Fruit fly (Drosophila melanogaster) whole organism, embryonic: Measurements from ENCODE around the gene Ppcs.

Experiments
- Adf1 ChIP-seq: fragments of 200-800 bp; sonication (Bioruptor generic); IDR thresholded peaks from 2 replicates; pipeline ENCODE4 v1.3.6; 2022; ENCODE audit warnings: missing biosample characterization, missing genetic modification characterization
- Aef1 ChIP-seq: fragments of 200-800 bp; sonication (Bioruptor generic); IDR thresholded peaks from 3 replicates; pipeline ENCODE4 v1.3.6; 2022; ENCODE audit warnings: missing biosample characterization, missing genetic modification characterization
- Asciz ChIP-seq: fragments of 200-800 bp; sonication (Bioruptor generic); optimal IDR thresholded peaks from 2 replicates; lab custom pipeline; 2017; ENCODE audit warnings: missing biosample characterization, mild to moderate bottlenecking, missing genetic modification characterization, missing genetic modification reagents
- Atf-2 ChIP-seq: fragments of 200-800 bp; sonication (Bioruptor generic); optimal IDR thresholded peaks from 2 replicates; lab custom pipeline; 2016; ENCODE audit warnings: missing biosample characterization, missing genetic modification characterization
- BtbVII ChIP-seq: fragments of 200-800 bp; sonication (Bioruptor generic); optimal IDR thresholded peaks from 3 replicates; lab custom pipeline; 2017; ENCODE audit warnings: missing biosample characterization, mild to moderate bottlenecking, missing genetic modification characterization
- CG10543 ChIP-seq: fragments of 200-800 bp; sonication (Bioruptor generic); optimal IDR thresholded peaks from 3 replicates; lab custom pipeline; 2017; ENCODE audit warnings: missing biosample characterization, mild to moderate bottlenecking, missing genetic modification characterization, moderate library complexity
- CG10565 ChIP-seq: fragments of 200-800 bp; sonication (Bioruptor generic); optimal IDR thresholded peaks from 3 replicates; lab custom pipeline; 2016; ENCODE audit warnings: missing biosample characterization, mild to moderate bottlenecking, missing genetic modification characterization
- CG11085 ChIP-seq: fragments of 200-800 bp; sonication (Bioruptor generic); IDR thresholded peaks from 2 replicates; pipeline ENCODE4 v1.3.6; 2022; ENCODE audit warnings: missing biosample characterization, missing genetic modification characterization
- CG11398 ChIP-seq: fragments of 200-800 bp; sonication (Bioruptor generic); optimal IDR thresholded peaks from 2 replicates; lab custom pipeline; 2016; ENCODE audit warnings: missing biosample characterization, missing genetic modification characterization
- CG11723 ChIP-seq: fragments of 200-800 bp; sonication (Bioruptor generic); optimal IDR thresholded peaks from 2 replicates; lab custom pipeline; 2017; ENCODE audit warnings: missing biosample characterization, mild to moderate bottlenecking, missing genetic modification characterization
- CG12744 ChIP-seq: fragments of 200-800 bp; sonication (Bioruptor generic); optimal IDR thresholded peaks from 2 replicates; lab custom pipeline; 2016; ENCODE audit warnings: missing biosample characterization, missing genetic modification characterization
- CG15269 ChIP-seq: fragments of 200-800 bp; sonication (Bioruptor generic); optimal IDR thresholded peaks from 2 replicates; lab custom pipeline; 2018; ENCODE audit warnings: missing biosample characterization, mild to moderate bottlenecking, missing genetic modification characterization, moderate library complexity
- CG17328 ChIP-seq: fragments of 200-800 bp; sonication (Bioruptor generic); IDR thresholded peaks from 2 replicates; pipeline ENCODE4 v1.3.6; 2022; ENCODE audit warnings: missing biosample characterization, missing genetic modification characterization
- CG31224 ChIP-seq: fragments of 200-800 bp; sonication (Bioruptor generic); IDR thresholded peaks from 2 replicates; pipeline ENCODE4 v1.3.6; 2022; ENCODE audit warnings: missing biosample characterization, missing genetic modification characterization
- CG6175 ChIP-seq: fragments of 200-800 bp; sonication (Bioruptor generic); IDR thresholded peaks from 3 replicates; pipeline ENCODE4 v1.3.6; 2022; ENCODE audit warnings: missing biosample characterization, missing genetic modification characterization
- CG6254 ChIP-seq: fragments of 200-800 bp; sonication (Bioruptor generic); optimal IDR thresholded peaks from 3 replicates; lab custom pipeline; 2017; ENCODE audit warnings: mild to moderate bottlenecking, missing biosample characterization, missing genetic modification reagents, missing genetic modification characterization
- CG8290 ChIP-seq, 3 experiments: fragments of 200-800 bp; sonication (Bioruptor generic); optimal IDR thresholded peaks; 2 replicates each; lab custom pipeline; 2016 to 2019; ENCODE audit warnings: missing biosample characterization in 3 of 3, missing genetic modification characterization in 3 of 3, mild to moderate bottlenecking in 2 of 3, moderate library complexity in 1 of 3
- CG8359 ChIP-seq: fragments of 200-800 bp; sonication (Bioruptor generic); optimal IDR thresholded peaks from 2 replicates; lab custom pipeline; 2017; ENCODE audit warnings: missing biosample characterization, mild to moderate bottlenecking, missing genetic modification characterization, borderline replicate concordance
- CG8765 ChIP-seq: fragments of 200-800 bp; sonication (Bioruptor generic); IDR thresholded peaks from 2 replicates; pipeline ENCODE4 v1.3.6; 2022; ENCODE audit warnings: missing biosample characterization, missing genetic modification characterization
- Doc2 ChIP-seq: fragments of 200-800 bp; sonication (Bioruptor generic); IDR thresholded peaks from 2 replicates; pipeline ENCODE4 v1.3.6; 2022; ENCODE audit warnings: missing biosample characterization, missing genetic modification characterization
- Fer1 ChIP-seq: fragments of 200-800 bp; sonication (Bioruptor generic); optimal IDR thresholded peaks from 2 replicates; lab custom pipeline; 2017; ENCODE audit warnings: missing biosample characterization, mild to moderate bottlenecking, missing genetic modification characterization
- HmgD ChIP-seq: fragments of 200-800 bp; sonication (Bioruptor generic); optimal IDR thresholded peaks from 3 replicates; lab custom pipeline; 2016; ENCODE audit warnings: missing biosample characterization, missing genetic modification characterization
- HmgZ ChIP-seq: fragments of 200-800 bp; sonication (Bioruptor generic); optimal IDR thresholded peaks from 2 replicates; lab custom pipeline; 2018; ENCODE audit warnings: missing biosample characterization, mild to moderate bottlenecking, missing genetic modification characterization
- Jarid2 ChIP-seq: fragments of 200-800 bp; sonication (Bioruptor generic); optimal IDR thresholded peaks from 3 replicates; lab custom pipeline; 2017; ENCODE audit warnings: mild to moderate bottlenecking, missing biosample characterization, missing genetic modification reagents, missing genetic modification characterization
- MESR4 ChIP-seq: fragments of 200-800 bp; sonication (Bioruptor generic); optimal IDR thresholded peaks from 2 replicates; lab custom pipeline; 2018; ENCODE audit warnings: missing biosample characterization, mild to moderate bottlenecking, missing genetic modification characterization, moderate library complexity
- NK7.1 ChIP-seq: fragments of 200-800 bp; sonication (Bioruptor generic); optimal IDR thresholded peaks from 3 replicates; lab custom pipeline; 2016; ENCODE audit warnings: missing biosample characterization, missing genetic modification characterization
- Nf-YB ChIP-seq: fragments of 200-800 bp; sonication (Bioruptor generic); optimal IDR thresholded peaks from 3 replicates; lab custom pipeline; 2019; ENCODE audit warnings: missing biosample characterization, mild to moderate bottlenecking, missing genetic modification characterization, moderate library complexity
- Sox100B ChIP-seq: fragments of 200-800 bp; sonication (Bioruptor generic); optimal IDR thresholded peaks from 3 replicates; lab custom pipeline; 2018; ENCODE audit warnings: missing biosample characterization, mild to moderate bottlenecking, missing genetic modification characterization
- ac ChIP-seq: fragments of 200-800 bp; sonication (Bioruptor generic); optimal IDR thresholded peaks from 3 replicates; lab custom pipeline; 2017; ENCODE audit warnings: missing biosample characterization, mild to moderate bottlenecking, missing genetic modification characterization
- btn ChIP-seq: fragments of 200-800 bp; sonication (Bioruptor generic); optimal IDR thresholded peaks from 2 replicates; lab custom pipeline; 2016; ENCODE audit warnings: missing biosample characterization, missing genetic modification characterization
- chm ChIP-seq: fragments of 200-800 bp; sonication (Bioruptor generic); IDR thresholded peaks from 2 replicates; pipeline ENCODE4 v1.3.6; 2022; ENCODE audit warnings: missing biosample characterization, missing genetic modification characterization
- gcm ChIP-seq: fragments of 200-800 bp; sonication (Bioruptor generic); optimal IDR thresholded peaks from 2 replicates; lab custom pipeline; 2019; ENCODE audit warnings: missing biosample characterization, mild to moderate bottlenecking, missing genetic modification characterization, moderate library complexity
- gcm2 ChIP-seq: fragments of 200-800 bp; sonication (Bioruptor generic); optimal IDR thresholded peaks from 2 replicates; lab custom pipeline; 2016; ENCODE audit warnings: missing biosample characterization, missing genetic modification characterization
- grn ChIP-seq: fragments of 200-800 bp; sonication (Bioruptor generic); optimal IDR thresholded peaks from 3 replicates; lab custom pipeline; 2017; ENCODE audit warnings: missing biosample characterization, missing genetic modification characterization
- hbn ChIP-seq: fragments of 200-800 bp; sonication (Bioruptor generic); IDR thresholded peaks from 2 replicates; pipeline ENCODE4 v1.3.6; 2022; ENCODE audit warnings: missing biosample characterization, missing genetic modification characterization; ENCODE audit not compliant: partially characterized antibody
- ken ChIP-seq: fragments of 200-800 bp; sonication (Bioruptor generic); IDR thresholded peaks from 3 replicates; pipeline ENCODE4 v1.3.6; 2022; ENCODE audit warnings: missing biosample characterization, missing genetic modification characterization
- nerfin-1 ChIP-seq: fragments of 200-800 bp; sonication (Bioruptor generic); optimal IDR thresholded peaks from 3 replicates; lab custom pipeline; 2019; ENCODE audit warnings: missing biosample characterization, mild to moderate bottlenecking, missing genetic modification characterization, moderate library complexity
- nom ChIP-seq: fragments of 200-800 bp; sonication (Bioruptor generic); optimal IDR thresholded peaks from 2 replicates; lab custom pipeline; 2017; ENCODE audit warnings: missing biosample characterization, missing genetic modification characterization, mild to moderate bottlenecking, moderate library complexity, missing genetic modification reagents
- onecut ChIP-seq: fragments of 200-800 bp; sonication (Bioruptor generic); IDR thresholded peaks from 2 replicates; pipeline ENCODE4 v1.3.6; 2022; ENCODE audit warnings: missing biosample characterization, missing genetic modification characterization
- otp ChIP-seq: fragments of 200-800 bp; sonication (Bioruptor generic); IDR thresholded peaks from 3 replicates; pipeline ENCODE4, ENCODE4 v1.3.6; 2022; ENCODE audit warnings: missing biosample characterization, missing genetic modification characterization
- rib ChIP-seq: fragments of 200-800 bp; sonication (Bioruptor generic); IDR thresholded peaks from 2 replicates; pipeline ENCODE4 v1.3.6; 2022; ENCODE audit warnings: missing biosample characterization, missing genetic modification characterization
- slp2 ChIP-seq: fragments of 200-800 bp; sonication (Bioruptor generic); optimal IDR thresholded peaks from 2 replicates; lab custom pipeline; 2016; ENCODE audit warnings: missing biosample characterization, missing genetic modification characterization
- ssp ChIP-seq: fragments of 200-800 bp; sonication (Bioruptor generic); IDR thresholded peaks from 2 replicates; pipeline ENCODE4 v1.3.6; 2022; ENCODE audit warnings: missing biosample characterization, missing genetic modification characterization
- trh ChIP-seq: fragments of 200-800 bp; sonication (Bioruptor generic); optimal IDR thresholded peaks from 2 replicates; lab custom pipeline; 2016; ENCODE audit warnings: missing biosample characterization, missing genetic modification characterization
- wek ChIP-seq: fragments of 200-800 bp; sonication (Bioruptor generic); optimal IDR thresholded peaks from 3 replicates; lab custom pipeline; 2018; ENCODE audit warnings: missing biosample characterization, mild to moderate bottlenecking, missing genetic modification characterization, moderate library complexity
- wor ChIP-seq: fragments of 200-800 bp; sonication (Bioruptor generic); IDR thresholded peaks from 2 replicates; pipeline ENCODE4 v1.3.6; 2022; ENCODE audit warnings: missing biosample characterization, missing genetic modification characterization
- zen ChIP-seq: fragments of 200-800 bp; sonication (Bioruptor generic); optimal IDR thresholded peaks from 3 replicates; lab custom pipeline; 2018; ENCODE audit warnings: missing biosample characterization, mild to moderate bottlenecking, missing genetic modification characterization, moderate library complexity
- zfh2 ChIP-seq: fragments of 200-800 bp; sonication (Bioruptor generic); optimal IDR thresholded peaks from 2 replicates; lab custom pipeline; 2016; ENCODE audit warnings: missing biosample characterization, missing genetic modification characterization

Ppcs gene

DNA sequence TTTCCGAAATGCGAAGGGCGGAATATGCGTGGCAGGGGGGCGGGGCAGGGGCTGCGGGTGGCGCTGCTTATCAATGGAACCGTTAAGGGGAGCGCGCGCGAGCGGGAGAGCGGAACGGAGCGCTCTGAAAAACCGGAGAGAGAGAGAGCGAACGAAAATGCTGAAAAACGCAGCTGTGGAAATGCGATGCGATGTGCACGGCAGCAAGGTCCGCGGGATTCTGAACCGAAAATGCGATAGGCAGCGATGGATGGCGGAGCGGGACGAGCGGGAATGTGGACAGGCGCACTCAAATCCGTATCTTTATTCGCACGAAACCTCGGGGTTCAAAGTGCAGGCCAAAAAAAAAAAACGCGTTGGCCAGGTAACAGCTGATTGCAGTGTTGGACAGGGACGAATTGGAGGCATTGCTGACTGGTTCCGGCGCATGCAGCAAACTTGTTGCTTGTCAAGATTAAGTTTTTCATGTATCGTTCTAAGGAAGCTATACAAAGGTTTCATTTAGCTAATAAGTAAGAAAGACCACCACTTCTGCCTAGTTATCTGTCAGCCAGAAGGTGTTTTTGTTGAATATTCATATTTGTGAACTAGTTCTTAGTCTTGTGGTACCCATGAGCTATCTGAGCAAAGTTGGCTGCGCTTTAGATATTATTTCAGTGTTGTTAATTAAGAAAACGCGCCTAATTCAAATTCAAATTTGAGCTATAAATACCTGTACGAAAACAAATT lies at the start of gene Ppcs (continued):
- peak; percentile 57 for TF ChIP-seq CG6254 (GFP tag; lab: Kevin White, UChicago)
- peak; percentile 39 for TF ChIP-seq slp2 (GFP tag; lab: Kevin White, UChicago)
- TF ChIP-seq chm: peak; percentile 58; the same call in 1 of the 2 replicates
- peak; percentile 73 for TF ChIP-seq HmgD (GFP tag; lab: Kevin White, UChicago)
- TF ChIP-seq Doc2 (GFP tag; lab: Robert Waterston, UW): no peak
- peak; percentile 26 for TF ChIP-seq zen (tag; lab: Kevin White, UChicago)
- peak; percentile 64; the same call in 1 of the 2 replicates for TF ChIP-seq rib
- peak; percentile 73 for TF ChIP-seq zfh2 (GFP tag; lab: Kevin White, UChicago)
- TF ChIP-seq gcm (GFP tag; lab: Kevin White, UChicago): no peak
- TF ChIP-seq nom: peak; percentile 98
- no peak for TF ChIP-seq CG12744 (GFP tag; lab: Kevin White, UChicago)
- TF ChIP-seq BtbVII: peak; percentile 56
- TF ChIP-seq Sox100B: peak; percentile 81
- TF ChIP-seq CG8290 (GFP tag; optimal IDR thresholded peaks at IDR 0.05; lab: Kevin White, UChicago): peak; percentile 32
- TF ChIP-seq CG8290 (tag; optimal IDR thresholded peaks at IDR 0.05; lab: Kevin White, UChicago): peak; percentile 28 to 43
- 0 out of 2 replicates have a peak, but pooled peaks have one; percentile 28 for TF ChIP-seq CG17328 (GFP tag; lab: Robert Waterston, UW)
- TF ChIP-seq MESR4 (GFP tag; lab: Kevin White, UChicago): peak; percentile 61
- TF ChIP-seq ken: no peak
- peak; percentile 39 for TF ChIP-seq CG11398 (GFP tag; lab: Kevin White, UChicago)
- no peak for TF ChIP-seq CG8765 (GFP tag; lab: Robert Waterston, UW)
- TF ChIP-seq grn (GFP tag; lab: Kevin White, UChicago): no peak
- TF ChIP-seq Atf-2 (GFP tag; lab: Kevin White, UChicago): peak; percentile 54
- TF ChIP-seq HmgZ (tag; lab: Kevin White, UChicago): peak; percentile 62
- peak; percentile 40 for TF ChIP-seq Asciz
- TF ChIP-seq nerfin-1 (tag; lab: Kevin White, UChicago): peak; percentile 62
- TF ChIP-seq wor (GFP tag; lab: Robert Waterston, UW): no peak
- TF ChIP-seq btn (GFP tag; lab: Kevin White, UChicago): peak; percentile 18
- TF ChIP-seq trh (GFP tag; lab: Kevin White, UChicago): no peak
- TF ChIP-seq NK7.1 (GFP tag; lab: Kevin White, UChicago): peak; percentile 50
- TF ChIP-seq otp (GFP tag; lab: Robert Waterston, UW): peak; percentile 45; the same call in 2 of the 3 replicates
- TF ChIP-seq Aef1 (GFP tag; lab: Robert Waterston, UW): peak; percentile 37; the same call in 2 of the 3 replicates
- 0 out of 2 replicates have a peak, but pooled peaks have one; percentile 17 for TF ChIP-seq ssp (GFP tag; lab: Robert Waterston, UW)
- peak; percentile 18 for TF ChIP-seq wek (GFP tag; lab: Kevin White, UChicago)
- TF ChIP-seq Nf-YB: peak; percentile 28
- TF ChIP-seq Jarid2 (GFP tag; lab: Kevin White, UChicago): peak; percentile 66
- TF ChIP-seq CG11723 (GFP tag; lab: Kevin White, UChicago): no peak
- peak; percentile 49; the same call in 1 of the 2 replicates for TF ChIP-seq hbn (GFP tag; lab: Robert Waterston, UW)
- TF ChIP-seq CG10543: peak; percentile 88
- peak; percentile 30; the same call in 1 of the 2 replicates for TF ChIP-seq CG11085 (GFP tag; lab: Robert Waterston, UW)
- peak; percentile 55 for TF ChIP-seq Adf1 (GFP tag; lab: Robert Waterston, UW)
- TF ChIP-seq CG6175 (GFP tag; lab: Robert Waterston, UW): no peak
- no peak for TF ChIP-seq CG8359 (GFP tag; lab: Kevin White, UChicago)
- peak; percentile 51 for TF ChIP-seq Fer1 (GFP tag; lab: Kevin White, UChicago)
- TF ChIP-seq CG31224: no peak
- TF ChIP-seq gcm2 (GFP tag; lab: Kevin White, UChicago): peak; percentile 62
- no peak for TF ChIP-seq ac (GFP tag; lab: Kevin White, UChicago)
- peak; percentile 29 for TF ChIP-seq CG15269 (tag; lab: Kevin White, UChicago)
- TF ChIP-seq CG10565 (GFP tag; lab: Kevin White, UChicago): no peak
- peak; percentile 49; the same call in 1 of the 2 replicates for TF ChIP-seq onecut
